Worm (Caenorhabditis elegans) whole organism, dauer: ENCODE measurements around the gene F01F1.15.

ENCODE experiments used
- unc-62 ChIP-seq: sonication (generic microtip); optimal IDR thresholded peaks from 2 replicates; lab custom pipeline; 2017; ENCODE audit warnings: missing biosample characterization, missing genetic modification reagents, missing genetic modification characterization

Gene F01F1.15

ce11 chrIII:5883517-5883916 lies 14.2 kb upstream of the F01F1.15 start:
- TF ChIP-seq unc-62 (GFP tag; lab: Kevin White, UChicago) = no peak

ce11 chrIII:5882823-5883222 lies 13.5 kb upstream of the F01F1.15 start, which contains the start of gene F01F1.14:
Gene F01F1.14 (minus strand): TSS chrIII:5882923.
- TF ChIP-seq unc-62 (GFP tag; lab: Kevin White, UChicago) = no peak

ce11 chrIII:5882284-5882683 lies 13.0 kb upstream of the F01F1.15 start:
- no peak for TF ChIP-seq unc-62 (GFP tag; lab: Kevin White, UChicago)

ce11 chrIII:5879291-5879968 lies 10.1 kb upstream of the F01F1.15 start, which contains the start of gene hpo-10:
Gene hpo-10 (plus strand): TSS chrIII:5879489.
- TF ChIP-seq unc-62 (GFP tag; lab: Kevin White, UChicago) = no peak

- no peak for TF ChIP-seq unc-62 (GFP tag; lab: Kevin White, UChicago)
Observed at ce11 chrIII:5878215-5878614, 8.9 kb upstream of the F01F1.15 start, which contains the start of the genes mig-21 and F01F1.2. Gene mig-21 (minus strand): TSS chrIII:5878380. Gene F01F1.2 (plus strand): TSS chrIII:5878554.

- TF ChIP-seq unc-62 (GFP tag; lab: Kevin White, UChicago) = no peak
Observed at ce11 chrIII:5876867-5877641, 7.7 kb upstream of the F01F1.15 start.

ce11 chrIII:5876140-5876675 lies 6.9 kb upstream of the F01F1.15 start, which contains the start of gene aldo-2:
Gene aldo-2 (minus strand): TSS chrIII:5876625.
- no peak for TF ChIP-seq unc-62 (GFP tag; lab: Kevin White, UChicago)

- no peak for TF ChIP-seq unc-62 (GFP tag; lab: Kevin White, UChicago)
Observed at ce11 chrIII:5875705-5876104, 6.4 kb upstream of the F01F1.15 start.

- TF ChIP-seq unc-62 (GFP tag; lab: Kevin White, UChicago) = no peak
Observed at ce11 chrIII:5875418-5875702, 6.0 kb upstream of the F01F1.15 start.

ce11 chrIII:5874664-5875417 lies 5.5 kb upstream of the F01F1.15 start:
- TF ChIP-seq unc-62 (GFP tag; lab: Kevin White, UChicago) = no peak

- no peak for TF ChIP-seq unc-62 (GFP tag; lab: Kevin White, UChicago)
Observed at ce11 chrIII:5874263-5874662, 4.9 kb upstream of the F01F1.15 start.

ce11 chrIII:5872288-5872687 lies 3.0 kb upstream of the F01F1.15 start:
- TF ChIP-seq unc-62 (GFP tag; lab: Kevin White, UChicago) = no peak

- TF ChIP-seq unc-62 (GFP tag; lab: Kevin White, UChicago) = no peak
Observed at ce11 chrIII:5871760-5872159, 2.4 kb upstream of the F01F1.15 start, which contains the start of the genes F01F1.11 and F01F1.3. Gene F01F1.11 (minus strand): TSS chrIII:5871877. Gene F01F1.3 (plus strand): TSS chrIII:5871938.

- TF ChIP-seq unc-62 (GFP tag; lab: Kevin White, UChicago) = no peak
Observed at ce11 chrIII:5868401-5868800, 928 bp downstream of the F01F1.15 start, which contains the start of gene eng-1. Gene eng-1 (minus strand): TSS chrIII:5868501.

ce11 chrIII:5864270-5864669 lies 5.1 kb downstream of the F01F1.15 start, which contains the start of gene rabn-5:
Gene rabn-5 (plus strand): TSS chrIII:5864553.
- TF ChIP-seq unc-62 (GFP tag; lab: Kevin White, UChicago) = no peak
